Worm (Caenorhabditis elegans): ENCODE results near the gene klp-19.

ce11 chrIII:13328911-13329310 is 21.9 kb upstream of the klp-19 start:
- TF ChIP-seq aly-1 (tag; optimal IDR thresholded peaks at IDR 0.05) (no peak), scrt-1 (GFP tag; IDR thresholded peaks at IDR 0.05) (no peak), ama-1 (optimal IDR thresholded peaks at IDR 0.05) (no peak), ceh-36 (tag; optimal IDR thresholded peaks at IDR 0.05) (no peak), pes-1 (GFP tag; IDR thresholded peaks at IDR 0.05) (no peak), ceh-13 (GFP tag; optimal IDR thresholded peaks at IDR 0.05) (no peak), flt-1 (GFP tag; IDR thresholded peaks at IDR 0.05) (no peak), tbx-37 (GFP tag; conservative IDR thresholded peaks at IDR 0.05) (no peak), hnd-1 (tag; optimal IDR thresholded peaks at IDR 0.05) (no peak), B0310.2 (tag; optimal IDR thresholded peaks at IDR 0.05) (no peak), ets-7 (tag; optimal IDR thresholded peaks at IDR 0.05) (no peak), hmg-4 (GFP tag; optimal IDR thresholded peaks at IDR 0.05) (no peak), hmbx-1 (tag; optimal IDR thresholded peaks at IDR 0.05) (no peak)

All from whole organism, early embryonic.